Worm (Caenorhabditis elegans) whole organism, L1 larva: ENCODE results near the gene ifo-1.
A peak's percentile ranks its signal among the peaks of the same experiment; 100 is the strongest.

ENCODE experiments used
- C04F5.9 ChIP-seq: sonication (generic microtip); optimal IDR thresholded peaks from 2 replicates; lab custom pipeline; 2016; ENCODE audit warnings: missing genetic modification characterization, missing compliant biosample characterization
- C16A3.4 ChIP-seq: fragments of 150-350 bp; optimal IDR thresholded peaks from 2 replicates; lab custom pipeline; 2014; ENCODE audit warnings: missing biosample characterization, missing genetic modification characterization
- aha-1 ChIP-seq: fragments of 150-350 bp; optimal IDR thresholded peaks from 2 replicates; lab custom pipeline; 2014; ENCODE audit warnings: missing biosample characterization, missing genetic modification characterization
- alr-1 ChIP-seq: fragments of 200-800 bp; sonication (Bioruptor generic); optimal IDR thresholded peaks from 2 replicates; lab custom pipeline; 2018; ENCODE audit warnings: borderline replicate concordance, mild to moderate bottlenecking, missing genetic modification characterization, missing compliant biosample characterization
- ceh-88 ChIP-seq: fragments of 200-800 bp; sonication (Bioruptor generic); IDR thresholded peaks from 2 replicates; pipeline ENCODE4 v1.3.6; 2022; ENCODE audit warnings: missing genetic modification characterization, missing compliant biosample characterization
- ces-1 ChIP-seq: fragments of 150-350 bp; optimal IDR thresholded peaks from 2 replicates; lab custom pipeline; 2014; ENCODE audit warnings: missing biosample characterization, missing genetic modification reagents, missing genetic modification characterization
- dsc-1 ChIP-seq: sonication (generic microtip); optimal IDR thresholded peaks from 2 replicates; lab custom pipeline; 2016; ENCODE audit warnings: mild to moderate bottlenecking, missing genetic modification characterization, missing compliant biosample characterization
- efl-1 ChIP-seq, 4 experiments: fragments of 150-350 bp; optimal IDR thresholded peaks in 3 of 4; peaks in 1 of 4; 1 replicate in 1 of 4; 2 replicates in 3 of 4; lab custom pipeline; 2014; ENCODE audit warnings: missing biosample characterization in 2 of 4, missing genetic modification characterization in 2 of 4, missing genetic modification reagents in 2 of 4
- egl-13 ChIP-seq: sonication (generic microtip); optimal IDR thresholded peaks from 2 replicates; lab custom pipeline; 2016; ENCODE audit warnings: missing genotype, missing genetic modification reagents, missing genetic modification characterization, missing compliant biosample characterization
- egl-27 ChIP-seq, 2 experiments: fragments of 150-350 bp in 1 of 2; sonication (generic microtip); optimal IDR thresholded peaks; 3 replicates each; lab custom pipeline; 2017 to 2018; ENCODE audit warnings: missing biosample characterization in 2 of 2, missing genetic modification characterization in 2 of 2, missing genetic modification reagents in 2 of 2
- elt-2 ChIP-seq: sonication (generic microtip); optimal IDR thresholded peaks from 2 replicates; lab custom pipeline; 2016; ENCODE audit warnings: missing genetic modification characterization, mild to moderate bottlenecking, inconsistent platforms, missing compliant biosample characterization, missing genetic modification reagents
- elt-3 ChIP-seq, 6 experiments: fragments of 150-350 bp in 1 of 6; sonication (generic microtip); optimal IDR thresholded peaks; 2 replicates each; lab custom pipeline; 2017 to 2018; ENCODE audit warnings: missing biosample characterization in 6 of 6, missing genetic modification characterization in 6 of 6, inconsistent platforms in 1 of 6
- ets-5 ChIP-seq: fragments of 200-800 bp; sonication (Bioruptor generic); IDR thresholded peaks from 2 replicates; pipeline ENCODE4 v1.3.6; 2022; ENCODE audit warnings: missing genetic modification characterization, missing compliant biosample characterization
- fkh-4 ChIP-seq: sonication (generic microtip); optimal IDR thresholded peaks from 2 replicates; lab custom pipeline; 2016; ENCODE audit warnings: missing compliant biosample characterization, missing genetic modification characterization, borderline replicate concordance
- fkh-8 ChIP-seq: sonication (generic microtip); optimal IDR thresholded peaks from 2 replicates; lab custom pipeline; 2016; ENCODE audit warnings: mild to moderate bottlenecking, missing genetic modification characterization, missing compliant biosample characterization
- hpl-2 ChIP-seq: fragments of 150-350 bp; optimal IDR thresholded peaks from 2 replicates; lab custom pipeline; 2014; ENCODE audit warnings: missing biosample characterization, missing genetic modification reagents, missing genetic modification characterization
- isw-1 ChIP-seq: fragments of 200-800 bp; sonication (Bioruptor generic); IDR thresholded peaks from 2 replicates; pipeline ENCODE4 v1.3.6; 2022; ENCODE audit warnings: missing genetic modification characterization, missing compliant biosample characterization
- lin-13 ChIP-seq: fragments of 150-350 bp; optimal IDR thresholded peaks from 2 replicates; lab custom pipeline; 2014; ENCODE audit warnings: missing biosample characterization, missing genetic modification reagents, missing genetic modification characterization
- lin-14 ChIP-seq: fragments of 200-800 bp; sonication (Bioruptor generic); optimal IDR thresholded peaks from 2 replicates; lab custom pipeline; 2018; ENCODE audit warnings: mild to moderate bottlenecking, missing genetic modification characterization, moderate library complexity, missing compliant biosample characterization
- lin-15B ChIP-seq: fragments of 150-350 bp; sonication (generic microtip); optimal IDR thresholded peaks from 3 replicates; lab custom pipeline; 2014; ENCODE audit warnings: missing biosample characterization, missing genetic modification characterization
- lsy-2 ChIP-seq, 2 experiments: fragments of 150-350 bp; optimal IDR thresholded peaks; 2 replicates each; lab custom pipeline; 2014; ENCODE audit warnings: missing biosample characterization in 2 of 2, missing genetic modification characterization in 2 of 2
- mab-9 ChIP-seq: fragments of 200-800 bp; sonication (Bioruptor generic); IDR thresholded peaks from 2 replicates; pipeline ENCODE4 v1.3.6; 2022; ENCODE audit warnings: missing genetic modification reagents, missing genetic modification characterization, missing compliant biosample characterization
- mep-1 ChIP-seq: fragments of 150-350 bp; optimal IDR thresholded peaks from 2 replicates; lab custom pipeline; 2014; ENCODE audit warnings: missing biosample characterization, missing genetic modification characterization
- nhr-12 ChIP-seq: sonication (generic microtip); optimal IDR thresholded peaks from 2 replicates; lab custom pipeline; 2017; ENCODE audit warnings: missing biosample characterization, missing genetic modification characterization
- nhr-20 ChIP-seq: sonication (generic microtip); optimal IDR thresholded peaks from 2 replicates; lab custom pipeline; 2016; ENCODE audit warnings: mild to moderate bottlenecking, missing genetic modification characterization, missing compliant biosample characterization
- nhr-237 ChIP-seq: fragments of 150-350 bp; optimal IDR thresholded peaks from 2 replicates; lab custom pipeline; 2014; ENCODE audit warnings: missing biosample characterization, missing genetic modification characterization
- nhr-47 ChIP-seq: sonication (generic microtip); optimal IDR thresholded peaks from 2 replicates; lab custom pipeline; 2016; ENCODE audit warnings: mild to moderate bottlenecking, missing genetic modification characterization, moderate library complexity, missing compliant biosample characterization
- nhr-76 ChIP-seq: sonication (generic microtip); optimal IDR thresholded peaks from 2 replicates; lab custom pipeline; 2017; ENCODE audit warnings: missing biosample characterization, missing genetic modification characterization
- nhr-85 ChIP-seq: sonication (generic microtip); peaks from one replicate; lab custom pipeline; 2016; ENCODE audit warnings: missing genetic modification characterization, inconsistent platforms, missing compliant biosample characterization
- nhr-90 ChIP-seq: sonication (generic microtip); optimal IDR thresholded peaks from 2 replicates; lab custom pipeline; 2016; ENCODE audit warnings: mild to moderate bottlenecking, missing genetic modification characterization, missing compliant biosample characterization; ENCODE audit not compliant: poor library complexity
- pag-3 ChIP-seq: sonication (generic microtip); optimal IDR thresholded peaks from 2 replicates; lab custom pipeline; 2017; ENCODE audit warnings: missing genetic modification characterization, mild to moderate bottlenecking, missing compliant biosample characterization, antibody characterized with exemption, borderline replicate concordance; ENCODE audit not compliant: insufficient read depth
- pax-3 ChIP-seq: fragments of 200-800 bp; sonication (Bioruptor generic); optimal IDR thresholded peaks from 2 replicates; lab custom pipeline; 2018; ENCODE audit warnings: mild to moderate bottlenecking, missing genetic modification characterization, moderate library complexity, missing compliant biosample characterization
- pqm-1 ChIP-seq: sonication (generic microtip); optimal IDR thresholded peaks from 3 replicates; lab custom pipeline; 2017; ENCODE audit warnings: missing biosample characterization, missing genetic modification characterization
- rnt-1 ChIP-seq: sonication (generic microtip); optimal IDR thresholded peaks from 2 replicates; lab custom pipeline; 2016; ENCODE audit warnings: mild to moderate bottlenecking, missing genetic modification characterization, moderate library complexity, missing compliant biosample characterization
- snu-23 ChIP-seq: sonication (generic microtip); optimal IDR thresholded peaks from 2 replicates; lab custom pipeline; 2016; ENCODE audit warnings: missing genetic modification characterization, missing compliant biosample characterization
- unc-130 ChIP-seq: fragments of 150-350 bp; optimal IDR thresholded peaks from 2 replicates; lab custom pipeline; 2017; ENCODE audit warnings: missing biosample characterization, missing genetic modification characterization, inconsistent platforms
- vab-15 ChIP-seq: sonication (generic microtip); optimal IDR thresholded peaks from 2 replicates; lab custom pipeline; 2017; ENCODE audit warnings: missing genotype, mild to moderate bottlenecking, missing genetic modification characterization, missing compliant biosample characterization
- zip-4 ChIP-seq: fragments of 200-800 bp; sonication (Bioruptor generic); optimal IDR thresholded peaks from 2 replicates; lab custom pipeline; 2018; ENCODE audit warnings: mild to moderate bottlenecking, missing genetic modification characterization, moderate library complexity, missing compliant biosample characterization
- ztf-11 ChIP-seq, 2 experiments: sonication (generic microtip); optimal IDR thresholded peaks; 2 replicates each; lab custom pipeline; 2016 to 2017; ENCODE audit warnings: missing genetic modification characterization in 2 of 2, missing biosample characterization in 1 of 2, missing compliant biosample characterization in 1 of 2
- ztf-4 ChIP-seq: fragments of 150-350 bp; optimal IDR thresholded peaks from 2 replicates; lab custom pipeline; 2014; ENCODE audit warnings: missing biosample characterization, missing genetic modification characterization

Gene ifo-1

ce11 chrIV:7276661-7277060 is 49.8 kb downstream of the ifo-1 start, which contains the start of gene C06E4.2:
Gene C06E4.2, plus strand, starts transcription at chrIV:7276961.
- TF ChIP-seq fkh-4 (tag; lab: Kevin White, UChicago) (no peak), aha-1 (tag; lab: Kevin White, UChicago) (no peak), lin-13 (GFP tag; lab: Kevin White, UChicago) (no peak), pax-3 (no peak), zip-4 (no peak)

- no peak for TF ChIP-seq aha-1 (tag; lab: Kevin White, UChicago)
- no peak for TF ChIP-seq nhr-85 (tag; lab: Kevin White, UChicago)
- no peak for TF ChIP-seq nhr-76 (tag; lab: Kevin White, UChicago)
- TF ChIP-seq ztf-11 (tag; optimal IDR thresholded peaks at IDR 0.05; lab: Kevin White, UChicago): no peak
- no peak for TF ChIP-seq lin-15B (tag; lab: Kevin White, UChicago)
- TF ChIP-seq isw-1 (GFP tag; lab: Robert Waterston, UW): no peak
- peak; percentile 18 for TF ChIP-seq nhr-90 (tag; lab: Kevin White, UChicago)
- TF ChIP-seq snu-23 (GFP tag; lab: Kevin White, UChicago): peak; percentile 27
- TF ChIP-seq hpl-2 (GFP tag; lab: Kevin White, UChicago): no peak
- TF ChIP-seq nhr-47: peak; percentile 11
- no peak for TF ChIP-seq elt-3 (tag; optimal IDR thresholded peaks at IDR 0.05; lab: Kevin White, UChicago)
- no peak for TF ChIP-seq C16A3.4 (tag; lab: Kevin White, UChicago)
- TF ChIP-seq alr-1: no peak
- TF ChIP-seq vab-15 (tag; lab: Kevin White, UChicago): no peak
- TF ChIP-seq egl-27 (tag; optimal IDR thresholded peaks at IDR 0.05; lab: Kevin White, UChicago): no peak
- TF ChIP-seq lsy-2 (tag; optimal IDR thresholded peaks at IDR 0.05; lab: Kevin White, UChicago): no peak
- TF ChIP-seq rnt-1 (tag; lab: Kevin White, UChicago): no peak
- no peak for TF ChIP-seq fkh-4 (tag; lab: Kevin White, UChicago)
- no peak for TF ChIP-seq ztf-4 (tag; lab: Kevin White, UChicago)
- no peak for TF ChIP-seq mep-1 (tag; lab: Kevin White, UChicago)
- TF ChIP-seq nhr-20 (tag; lab: Kevin White, UChicago): peak; percentile 2
- TF ChIP-seq lin-14 (GFP tag; lab: Kevin White, UChicago): peak; percentile 43
- TF ChIP-seq fkh-8 (tag; lab: Kevin White, UChicago): no peak
- TF ChIP-seq efl-1 (optimal IDR thresholded peaks at IDR 0.05; lab: Kevin White, UChicago): no peak
- peak in 1 of 2 experiments; percentile 8 for TF ChIP-seq efl-1 (GFP tag; optimal IDR thresholded peaks at IDR 0.05 in 1 of 2; lab: Kevin White, UChicago)
- no peak for TF ChIP-seq nhr-237 (tag; lab: Kevin White, UChicago)
- TF ChIP-seq unc-130 (tag; lab: Kevin White, UChicago): no peak
- peak; percentile 3 for TF ChIP-seq elt-2 (tag; lab: Kevin White, UChicago)
- TF ChIP-seq dsc-1: no peak
- TF ChIP-seq nhr-12 (tag; lab: Kevin White, UChicago): no peak
- no peak for TF ChIP-seq ets-5 (GFP tag; lab: Robert Waterston, UW)
- no peak for TF ChIP-seq ceh-88 (GFP tag; lab: Robert Waterston, UW)
- no peak for TF ChIP-seq ces-1 (GFP tag; lab: Kevin White, UChicago)
- TF ChIP-seq egl-13 (tag; lab: Kevin White, UChicago): no peak
- no peak for TF ChIP-seq mab-9 (GFP tag; lab: Robert Waterston, UW)
- no peak for TF ChIP-seq pqm-1 (tag; lab: Kevin White, UChicago)
- TF ChIP-seq C04F5.9 (tag; lab: Kevin White, UChicago): no peak
- no peak for TF ChIP-seq pag-3
These were observed 51.4 kb downstream of the ifo-1 start for ce11 chrIV:7274969-7275548.
